Worm (Caenorhabditis elegans): ENCODE results near the gene vps-22.
"Not testable (repeated sequence)": the region's sequence is repeated elsewhere in the genome, so short reads cannot be mapped to it uniquely, and the experiment has no call there.

The vps-22 gene

ce11 chrIII:4987666-4988065, 25.4 kb upstream of the vps-22 start:
- TF ChIP-seq ztf-1 (GFP tag; conservative IDR thresholded peaks at IDR 0.05) (no peak), egl-27 (tag; optimal IDR thresholded peaks at IDR 0.05) (no peak), mab-5 (tag; optimal IDR thresholded peaks at IDR 0.05) (no peak), elt-3 (tag; optimal IDR thresholded peaks at IDR 0.05) (no peak), unc-62 (GFP tag; optimal IDR thresholded peaks at IDR 0.05) (no peak)

ce11 chrIII:4986790-4987259, 24.5 kb upstream of the vps-22 start, which contains the start of the genes C27F2.10 and wdr-60:
Gene C27F2.10 (minus strand): TSS chrIII:4986898.
Gene wdr-60 (plus strand): TSS chrIII:4987209.
- TF ChIP-seq elt-1 (tag; optimal IDR thresholded peaks at IDR 0.05) (no peak), C34F6.9 (tag; optimal IDR thresholded peaks at IDR 0.05) (no peak), zag-1 (tag; optimal IDR thresholded peaks at IDR 0.05) (no peak), nhr-6 (tag; optimal IDR thresholded peaks at IDR 0.05) (no peak), ama-1 (optimal IDR thresholded peaks at IDR 0.05) (no peak), ztf-1 (GFP tag; conservative IDR thresholded peaks at IDR 0.05) (no peak), sma-3 (GFP tag; optimal IDR thresholded peaks at IDR 0.05) (no peak), lin-39 (tag; optimal IDR thresholded peaks at IDR 0.05) (no peak), sem-4 (tag; optimal IDR thresholded peaks at IDR 0.05) (no peak), egl-27 (tag; optimal IDR thresholded peaks at IDR 0.05) (no peak), skn-1 (tag; optimal IDR thresholded peaks at IDR 0.05) (no peak), gmeb-1 (tag; optimal IDR thresholded peaks at IDR 0.05) (peak; percentile 80), nhr-25 (tag; optimal IDR thresholded peaks at IDR 0.05) (no peak), nhr-129 (tag; optimal IDR thresholded peaks at IDR 0.05) (no peak), ZK546.5 (tag; optimal IDR thresholded peaks at IDR 0.05) (no peak), nhr-77 (tag; optimal IDR thresholded peaks at IDR 0.05) (no peak), lin-13 (GFP tag; optimal IDR thresholded peaks at IDR 0.05) (no peak), snpc-4 (tag; optimal IDR thresholded peaks at IDR 0.05) (no peak), sma-9 (GFP tag; optimal IDR thresholded peaks at IDR 0.05) (peak; percentile 12), sma-9 (tag; optimal IDR thresholded peaks at IDR 0.05) (no peak), nhr-237 (tag; optimal IDR thresholded peaks at IDR 0.05) (no peak), R02D3.7 (tag; optimal IDR thresholded peaks at IDR 0.05) (no peak), lsy-2 (tag; optimal IDR thresholded peaks at IDR 0.05) (peak in 1 of 2 experiments; percentile 55), mab-5 (tag; optimal IDR thresholded peaks at IDR 0.05) (no peak)

ce11 chrIII:4984444-4985086, 22.3 kb upstream of the vps-22 start, which contains the start of gene C27F2.7:
Gene C27F2.7 (minus strand): TSS chrIII:4984494.
- TF ChIP-seq nhr-10 (tag; optimal IDR thresholded peaks at IDR 0.05) (no peak), peb-1 (tag; optimal IDR thresholded peaks at IDR 0.05) (no peak), nhr-11 (tag; optimal IDR thresholded peaks at IDR 0.05) (no peak), unc-39 (tag; optimal IDR thresholded peaks at IDR 0.05) (no peak), ZK546.5 (tag; optimal IDR thresholded peaks at IDR 0.05) (no peak), C34F6.9 (tag; optimal IDR thresholded peaks at IDR 0.05) (no peak), nhr-23 (tag; optimal IDR thresholded peaks at IDR 0.05) (no peak), nhr-6 (tag; optimal IDR thresholded peaks at IDR 0.05) (no peak), Y55F3AM.14 (GFP tag; optimal IDR thresholded peaks at IDR 0.05) (no peak), lin-13 (GFP tag; optimal IDR thresholded peaks at IDR 0.05) (no peak), ama-1 (optimal IDR thresholded peaks at IDR 0.05) (no peak), lin-39 (tag; optimal IDR thresholded peaks at IDR 0.05) (no peak), nhr-21 (tag; optimal IDR thresholded peaks at IDR 0.05) (no peak)

- TF ChIP-seq C34F6.9 (tag; optimal IDR thresholded peaks at IDR 0.05) (no peak), lin-39 (tag; optimal IDR thresholded peaks at IDR 0.05) (no peak), sem-4 (tag; optimal IDR thresholded peaks at IDR 0.05) (no peak), nhr-129 (tag; optimal IDR thresholded peaks at IDR 0.05) (no peak), ceh-16 (tag; optimal IDR thresholded peaks at IDR 0.05) (no peak), mbf-1 (tag; optimal IDR thresholded peaks at IDR 0.05) (no peak), nhr-25 (tag; optimal IDR thresholded peaks at IDR 0.05) (no peak), nhr-6 (tag; optimal IDR thresholded peaks at IDR 0.05) (no peak), ztf-1 (GFP tag; conservative IDR thresholded peaks at IDR 0.05) (no peak)
Measured at ce11 chrIII:4983961-4984360, 21.7 kb upstream of the vps-22 start.

- TF ChIP-seq ztf-11, skn-1, nhr-6 (tag; optimal IDR thresholded peaks at IDR 0.05): not testable (repeated sequence)
Measured at ce11 chrIII:4980367-4980766, 18.1 kb upstream of the vps-22 start, which contains the start of gene C27F2.6. Gene C27F2.6 (minus strand): TSS chrIII:4980467.

All from whole organism, L2 larva.